Worm (Caenorhabditis elegans) whole organism, L1 larva: ENCODE data around the gene srm-4.

Experiments
- aha-1 ChIP-seq: fragments of 150-350 bp; optimal IDR thresholded peaks from 2 replicates; lab custom pipeline; 2014; ENCODE audit warnings: missing biosample characterization, missing genetic modification characterization
- ama-1 ChIP-seq: fragments of 150-350 bp; optimal IDR thresholded peaks from 2 replicates; lab custom pipeline; 2014
- ceh-8 ChIP-seq: fragments of 200-800 bp; sonication (Bioruptor generic); optimal IDR thresholded peaks from 2 replicates; lab custom pipeline; 2018; ENCODE audit warnings: mild to moderate bottlenecking, missing genetic modification characterization, moderate library complexity, missing compliant biosample characterization
- fkh-10 ChIP-seq: sonication (generic microtip); optimal IDR thresholded peaks from 2 replicates; lab custom pipeline; 2017; ENCODE audit warnings: missing biosample characterization, missing genetic modification reagents, missing genetic modification characterization
- fkh-8 ChIP-seq: sonication (generic microtip); optimal IDR thresholded peaks from 2 replicates; lab custom pipeline; 2016; ENCODE audit warnings: mild to moderate bottlenecking, missing genetic modification characterization, missing compliant biosample characterization
- lin-39 ChIP-seq: fragments of 150-350 bp; optimal IDR thresholded peaks from 2 replicates; lab custom pipeline; 2014; ENCODE audit warnings: missing biosample characterization, missing genetic modification reagents, missing genetic modification characterization
- nhr-77 ChIP-seq: fragments of 150-350 bp; optimal IDR thresholded peaks from 2 replicates; lab custom pipeline; 2014; ENCODE audit warnings: missing biosample characterization, missing genetic modification characterization
- snpc-4 ChIP-seq: fragments of 150-350 bp; optimal IDR thresholded peaks from 2 replicates; lab custom pipeline; 2014; ENCODE audit warnings: missing biosample characterization, missing genetic modification characterization
- sox-4 ChIP-seq: sonication (generic microtip); optimal IDR thresholded peaks from 2 replicates; lab custom pipeline; 2016; ENCODE audit warnings: missing genetic modification characterization, missing compliant biosample characterization
- tbx-2 ChIP-seq: sonication (generic microtip); optimal IDR thresholded peaks from 2 replicates; lab custom pipeline; 2016; ENCODE audit warnings: missing genetic modification characterization, missing compliant biosample characterization
- zag-1 ChIP-seq: fragments of 150-350 bp; optimal IDR thresholded peaks from 2 replicates; lab custom pipeline; 2014; ENCODE audit warnings: missing biosample characterization, missing genetic modification characterization
- zip-4 ChIP-seq: fragments of 200-800 bp; sonication (Bioruptor generic); optimal IDR thresholded peaks from 2 replicates; lab custom pipeline; 2018; ENCODE audit warnings: mild to moderate bottlenecking, missing genetic modification characterization, moderate library complexity, missing compliant biosample characterization

ce11 chrV:14364586-14365248 is 31.5 kb downstream of the srm-4 start:
- TF ChIP-seq ceh-8 (GFP tag; lab: Kevin White, UChicago) (no peak), zip-4 (GFP tag; lab: Kevin White, UChicago) (no peak), tbx-2 (no peak), fkh-8 (no peak), zag-1 (tag; lab: Kevin White, UChicago) (no peak), lin-39 (tag; lab: Kevin White, UChicago) (no peak), nhr-77 (tag; lab: Kevin White, UChicago) (no peak), snpc-4 (tag; lab: Kevin White, UChicago) (no peak), ama-1 (lab: Kevin White, UChicago) (no peak), fkh-10 (GFP tag; lab: Kevin White, UChicago) (no peak), aha-1 (tag; lab: Kevin White, UChicago) (no peak), sox-4 (no peak)
